Worm (Caenorhabditis elegans) whole organism, late embryonic: Measurements from ENCODE around the gene acdh-11.

Experiments
- ama-1 ChIP-seq: fragments of 150-350 bp; optimal IDR thresholded peaks from 2 replicates; lab custom pipeline; 2014
- pag-3 ChIP-seq: sonication (generic microtip); optimal IDR thresholded peaks from 2 replicates; lab custom pipeline; 2016; ENCODE audit warnings: missing compliant biosample characterization, missing genetic modification characterization, borderline replicate concordance

DNA sequence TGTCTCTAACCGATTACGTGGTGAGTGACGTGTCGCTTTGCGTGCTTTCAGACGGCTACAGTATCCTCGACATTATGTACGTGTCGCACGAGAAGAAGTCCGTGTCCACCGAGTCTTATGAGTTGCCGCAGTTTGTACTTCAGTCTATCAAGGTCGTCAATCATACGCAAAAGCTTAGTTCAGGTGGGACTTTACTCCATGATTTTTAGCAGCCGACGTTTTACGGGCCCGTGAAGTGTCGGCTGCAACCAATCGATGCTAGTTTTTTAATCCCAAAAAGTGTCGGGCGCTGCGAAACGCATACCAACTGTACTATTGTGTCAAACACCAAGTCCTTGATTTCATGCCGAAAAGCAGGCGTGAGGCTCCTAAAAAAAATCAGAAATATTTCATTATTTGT is 41.2 kb upstream of the acdh-11 start:
- TF ChIP-seq pag-3 (tag; lab: Kevin White, UChicago) (no peak), ama-1 (lab: Kevin White, UChicago) (no peak)
